Worm (Caenorhabditis elegans) whole organism, L2 larva: ENCODE measurements around the gene F22E5.20.

ENCODE experiments used
- dmd-4 ChIP-seq: sonication (generic microtip); optimal IDR thresholded peaks from 2 replicates; lab custom pipeline; 2017; ENCODE audit warnings: missing biosample characterization, missing genetic modification characterization
- mab-5 ChIP-seq: fragments of 150-350 bp; optimal IDR thresholded peaks from 2 replicates; lab custom pipeline; 2014; ENCODE audit warnings: missing biosample characterization, missing genetic modification characterization
- skn-1 ChIP-seq: sonication (generic microtip); optimal IDR thresholded peaks from 2 replicates; lab custom pipeline; 2017; ENCODE audit warnings: missing biosample characterization, missing genetic modification characterization
- sma-3 ChIP-seq: sonication (generic microtip); optimal IDR thresholded peaks from 2 replicates; lab custom pipeline; 2016; ENCODE audit warnings: missing genetic modification reagents, missing genetic modification characterization, missing compliant biosample characterization

DNA sequence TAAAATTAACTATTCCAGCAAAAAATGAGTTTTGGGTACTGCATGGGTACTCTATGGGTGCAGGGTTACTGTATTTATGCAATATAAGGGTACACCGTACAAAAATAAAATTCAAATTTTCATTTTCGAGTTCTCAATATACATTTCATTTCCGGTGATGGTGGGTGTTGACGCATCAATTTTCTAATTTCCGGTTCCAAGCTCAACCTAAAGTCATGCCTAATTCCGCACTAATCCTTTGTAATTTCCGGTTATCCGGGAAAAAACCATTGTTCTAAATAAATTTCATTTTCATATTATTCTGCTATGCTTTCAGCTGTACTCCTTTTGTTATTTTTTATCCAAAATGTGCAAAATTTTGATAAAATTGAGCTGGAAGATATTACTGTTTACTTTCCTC, 14.1 kb downstream of the F22E5.20 start, which contains the start of gene gcy-21:
- TF ChIP-seq dmd-4 (no peak), sma-3 (GFP tag; lab: Kevin White, UChicago) (no peak), mab-5 (no peak), skn-1 (tag; lab: Kevin White, UChicago) (no peak)
